Worm (Caenorhabditis elegans): Measurements from ENCODE around the gene cca-1.

The cca-1 gene

ce11 chrX:7808388-7808787 is 67.4 kb downstream of the cca-1 start:
- no peak for TF ChIP-seq daf-12 (tag; optimal IDR thresholded peaks at IDR 0.05)
- no peak for TF ChIP-seq pqm-1 (tag; optimal IDR thresholded peaks at IDR 0.05)
- no peak for TF ChIP-seq nhr-25 (tag; optimal IDR thresholded peaks at IDR 0.05)
- TF ChIP-seq ztf-4 (tag; optimal IDR thresholded peaks at IDR 0.05): no peak
- TF ChIP-seq ceh-28 (tag; optimal IDR thresholded peaks at IDR 0.05): peak; percentile 66
- peak; percentile 17 for TF ChIP-seq pha-4 (tag; optimal IDR thresholded peaks at IDR 0.05)
- no peak for TF ChIP-seq snpc-4 (tag; optimal IDR thresholded peaks at IDR 0.05)
- TF ChIP-seq ama-1 (optimal IDR thresholded peaks at IDR 0.05): peak; percentile 29
- no peak for TF ChIP-seq nhr-12 (tag; optimal IDR thresholded peaks at IDR 0.05)

DNA sequence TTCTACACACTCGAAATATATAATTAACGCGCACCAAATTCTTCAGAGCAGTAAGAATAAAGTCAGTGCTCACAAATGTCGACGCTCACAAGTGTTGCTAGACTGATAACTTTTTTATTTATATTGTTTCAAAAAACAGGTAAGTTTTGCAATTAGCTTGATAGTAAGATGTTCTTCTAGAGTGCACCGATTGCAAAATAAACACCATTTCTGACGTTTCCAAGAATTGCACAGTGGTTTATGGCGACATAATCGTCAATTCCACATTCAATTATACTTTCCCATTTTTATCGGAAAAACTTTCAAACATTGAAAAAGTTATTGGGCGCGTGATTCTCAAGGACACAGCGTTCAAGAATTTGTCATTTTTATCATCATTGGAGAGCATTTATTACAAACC is 75.4 kb downstream of the cca-1 start:
- peak; percentile 1 for TF ChIP-seq elt-2 (tag; optimal IDR thresholded peaks at IDR 0.05)
- no peak for TF ChIP-seq ceh-9 (tag; optimal IDR thresholded peaks at IDR 0.05)

ce11 chrX:7799680-7800079 is 76.1 kb downstream of the cca-1 start, which contains the start of gene gpx-7:
gpx-7 (minus strand) TSS chrX:7799780.
- TF ChIP-seq nhr-23 (tag; optimal IDR thresholded peaks at IDR 0.05) (no peak), lsy-12 (tag; optimal IDR thresholded peaks at IDR 0.05) (no peak), elt-3 (tag; optimal IDR thresholded peaks at IDR 0.05) (no peak), nhr-76 (tag; optimal IDR thresholded peaks at IDR 0.05) (no peak), nhr-11 (tag; optimal IDR thresholded peaks at IDR 0.05) (no peak), ceh-9 (tag; optimal IDR thresholded peaks at IDR 0.05) (no peak), pqm-1 (tag; optimal IDR thresholded peaks at IDR 0.05) (peak; percentile 43), fkh-10 (GFP tag; optimal IDR thresholded peaks at IDR 0.05) (no peak), hmg-11 (tag; optimal IDR thresholded peaks at IDR 0.05) (no peak), elt-2 (tag; optimal IDR thresholded peaks at IDR 0.05) (peak; percentile 50), mdl-1 (tag; optimal IDR thresholded peaks at IDR 0.05) (no peak), pha-4 (tag; optimal IDR thresholded peaks at IDR 0.05) (peak; percentile 11)

DNA sequence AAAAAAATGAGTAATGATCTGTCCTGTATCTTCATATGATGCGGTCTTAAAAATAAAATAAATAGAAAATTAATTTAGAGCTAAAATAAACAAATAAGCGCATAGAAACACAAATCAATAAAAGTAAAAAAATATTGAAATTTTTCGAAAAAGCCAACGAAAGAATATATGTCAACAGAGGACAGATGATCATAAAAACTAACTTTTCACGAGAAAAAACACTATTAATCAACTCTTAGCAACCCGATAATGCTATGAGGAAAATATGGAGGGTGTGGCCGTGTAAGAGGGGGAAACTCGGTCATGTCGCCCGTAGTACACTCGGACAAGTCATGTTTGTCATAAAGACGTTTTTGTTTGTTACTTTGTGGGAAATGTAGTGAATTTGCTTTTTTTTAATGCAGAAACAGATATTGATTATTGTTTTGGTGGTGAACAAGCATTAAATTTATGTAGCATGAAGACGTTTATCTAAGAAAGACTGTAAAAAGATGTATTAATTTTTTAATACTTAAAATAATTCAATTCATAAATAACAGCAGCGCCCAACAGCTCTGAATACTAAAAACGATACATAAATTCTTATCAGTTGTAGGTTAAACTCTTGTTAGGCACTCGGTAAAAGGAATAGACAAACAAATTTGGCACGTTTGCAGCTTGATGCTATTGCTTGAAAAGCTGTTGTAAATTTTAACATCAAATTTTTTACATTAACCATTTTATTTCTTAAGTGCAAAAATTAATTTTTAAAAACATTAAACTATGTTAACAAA is 77.3 kb downstream of the cca-1 start, which contains the start of gene adm-4:
Gene adm-4, minus strand, starts transcription at position 51 of the 773 bp plus-strand sequence.
- no peak for TF ChIP-seq mdl-1 (tag; optimal IDR thresholded peaks at IDR 0.05)
- no peak for TF ChIP-seq aly-2 (tag; optimal IDR thresholded peaks at IDR 0.05)
- no peak for TF ChIP-seq nhr-11 (tag; optimal IDR thresholded peaks at IDR 0.05)
- TF ChIP-seq tbx-2 (tag; optimal IDR thresholded peaks at IDR 0.05): no peak
- no peak for TF ChIP-seq nhr-12 (tag; optimal IDR thresholded peaks at IDR 0.05)
- TF ChIP-seq nhr-28 (tag; optimal IDR thresholded peaks at IDR 0.05): no peak
- TF ChIP-seq ztf-11 (tag; optimal IDR thresholded peaks at IDR 0.05): no peak
- no peak for TF ChIP-seq jun-1 (tag; optimal IDR thresholded peaks at IDR 0.05)
- TF ChIP-seq elt-2 (tag; optimal IDR thresholded peaks at IDR 0.05): peak; percentile 29
- no peak for TF ChIP-seq nhr-76 (tag; optimal IDR thresholded peaks at IDR 0.05)
- no peak for TF ChIP-seq fkh-2 (tag; optimal IDR thresholded peaks at IDR 0.05)
- TF ChIP-seq elt-3 (tag; optimal IDR thresholded peaks at IDR 0.05): no peak
- TF ChIP-seq pqm-1 (tag; optimal IDR thresholded peaks at IDR 0.05): no peak
- no peak for TF ChIP-seq nhr-77 (tag; optimal IDR thresholded peaks at IDR 0.05)
- TF ChIP-seq elt-1 (tag; optimal IDR thresholded peaks at IDR 0.05): no peak
- no peak for TF ChIP-seq sea-2 (GFP tag; optimal IDR thresholded peaks at IDR 0.05)
- peak; percentile 14 for TF ChIP-seq nhr-43 (tag; optimal IDR thresholded peaks at IDR 0.05; ENCODE audit: poor library complexity, severe bottlenecking)
- TF ChIP-seq nfya-1 (tag; optimal IDR thresholded peaks at IDR 0.05; ENCODE audit: insufficient read depth): peak; percentile 48
- TF ChIP-seq R02D3.7 (tag; optimal IDR thresholded peaks at IDR 0.05): no peak
- no peak for TF ChIP-seq nhr-67 (tag; optimal IDR thresholded peaks at IDR 0.05)
- TF ChIP-seq lin-15B (tag; optimal IDR thresholded peaks at IDR 0.05): peak; percentile 18
- TF ChIP-seq nhr-25 (tag; optimal IDR thresholded peaks at IDR 0.05): peak; percentile 2
- peak; percentile 48 for TF ChIP-seq nhr-23 (tag; optimal IDR thresholded peaks at IDR 0.05)
- no peak for TF ChIP-seq ceh-28 (tag; optimal IDR thresholded peaks at IDR 0.05)
- TF ChIP-seq ceh-16 (tag; optimal IDR thresholded peaks at IDR 0.05): no peak
- no peak for TF ChIP-seq ceh-9 (tag; optimal IDR thresholded peaks at IDR 0.05)
- TF ChIP-seq lsy-12 (tag; optimal IDR thresholded peaks at IDR 0.05): no peak
- peak; percentile 53 for TF ChIP-seq pha-4 (tag; optimal IDR thresholded peaks at IDR 0.05)
- no peak for TF ChIP-seq daf-12 (tag; optimal IDR thresholded peaks at IDR 0.05)
- TF ChIP-seq ZK546.5 (tag; optimal IDR thresholded peaks at IDR 0.05): no peak
- no peak for TF ChIP-seq ztf-4 (tag; optimal IDR thresholded peaks at IDR 0.05)
- no peak for TF ChIP-seq unc-62 (GFP tag; optimal IDR thresholded peaks at IDR 0.05)
- TF ChIP-seq hmg-11 (tag; optimal IDR thresholded peaks at IDR 0.05): peak; percentile 28
- TF ChIP-seq ceh-82 (tag; optimal IDR thresholded peaks at IDR 0.05): no peak
- TF ChIP-seq skn-1 (tag; optimal IDR thresholded peaks at IDR 0.05): no peak
